Fruit fly (Drosophila melanogaster) whole organism, pupa: Measurements from ENCODE around the gene CG16710.

Experiments
- CG13204 ChIP-seq: fragments of 200-800 bp; sonication (Bioruptor generic); optimal IDR thresholded peaks from 2 replicates; lab custom pipeline; 2018; ENCODE audit warnings: missing biosample characterization, mild to moderate bottlenecking, missing genetic modification characterization, moderate library complexity
- CG14655 ChIP-seq: fragments of 200-800 bp; sonication (Bioruptor generic); optimal IDR thresholded peaks from 3 replicates; lab custom pipeline; 2017; ENCODE audit warnings: mild to moderate bottlenecking, missing biosample characterization, missing genetic modification reagents, missing genetic modification characterization
- CG32121 ChIP-seq: fragments of 200-800 bp; sonication (Bioruptor generic); IDR thresholded peaks from 2 replicates; pipeline ENCODE4 v1.3.6; 2022; ENCODE audit warnings: missing biosample characterization, missing genetic modification characterization
- D1 ChIP-seq: fragments of 200-800 bp; sonication (Bioruptor generic); optimal IDR thresholded peaks from 2 replicates; lab custom pipeline; 2018; ENCODE audit warnings: missing biosample characterization, mild to moderate bottlenecking, missing genetic modification characterization, moderate library complexity
- EcR ChIP-seq: fragments of 200-800 bp; sonication (Bioruptor generic); optimal IDR thresholded peaks from 3 replicates; lab custom pipeline; 2019; ENCODE audit warnings: missing biosample characterization, missing genetic modification characterization, mild to moderate bottlenecking, moderate library complexity, missing genetic modification reagents
- Ets98B ChIP-seq: fragments of 200-800 bp; sonication (Bioruptor generic); IDR thresholded peaks from 2 replicates; pipeline ENCODE4 v1.3.6; 2022; ENCODE audit warnings: missing biosample characterization, missing genetic modification characterization
- fd96Ca ChIP-seq: fragments of 200-800 bp; sonication (Bioruptor generic); IDR thresholded peaks from 3 replicates; pipeline ENCODE4 v1.3.6; 2022; ENCODE audit warnings: missing biosample characterization, missing genetic modification characterization
- gl ChIP-seq: fragments of 200-800 bp; sonication (Bioruptor generic); optimal IDR thresholded peaks from 2 replicates; lab custom pipeline; 2018; ENCODE audit warnings: missing biosample characterization, mild to moderate bottlenecking, missing genetic modification characterization

DNA sequence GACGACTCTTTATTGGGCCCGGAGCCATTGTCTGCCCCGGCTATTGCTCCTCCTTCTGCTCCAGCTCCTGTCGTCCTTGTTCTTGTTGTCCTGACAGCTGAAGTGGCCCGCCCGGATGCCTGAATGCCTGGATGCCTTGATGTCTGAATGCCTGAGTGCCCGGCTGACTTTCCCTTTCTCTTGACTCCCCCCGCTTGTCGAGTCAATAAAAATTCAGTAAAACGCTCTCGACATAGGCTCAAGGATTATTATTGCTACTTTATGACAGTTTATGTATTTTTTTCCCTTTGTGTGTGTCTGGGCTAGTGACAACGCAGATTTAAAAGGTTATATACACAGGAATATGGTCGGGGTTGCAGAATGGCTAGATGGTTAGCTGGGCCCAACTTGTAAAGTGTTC is 32.5 kb upstream of the CG16710 start:
- TF ChIP-seq CG14655 (GFP tag; lab: Kevin White, UChicago) (no peak), Ets98B (no peak), CG13204 (GFP tag; lab: Kevin White, UChicago) (no peak), gl (tag; lab: Kevin White, UChicago) (no peak), EcR (no peak), CG32121 (GFP tag; lab: Robert Waterston, UW) (no peak), fd96Ca (GFP tag; lab: Robert Waterston, UW) (no peak), D1 (tag; lab: Kevin White, UChicago) (no peak)
